Worm (Caenorhabditis elegans) whole organism, dauer: ENCODE measurements around the gene dsl-3.
"Not testable (repeated sequence)": the region's sequence is repeated elsewhere in the genome, so short reads cannot be mapped to it uniquely, and the experiment has no call there.

Experiments
- unc-62 ChIP-seq: sonication (generic microtip); optimal IDR thresholded peaks from 2 replicates; lab custom pipeline; 2017; ENCODE audit warnings: missing biosample characterization, missing genetic modification reagents, missing genetic modification characterization

dsl-3 gene

DNA sequence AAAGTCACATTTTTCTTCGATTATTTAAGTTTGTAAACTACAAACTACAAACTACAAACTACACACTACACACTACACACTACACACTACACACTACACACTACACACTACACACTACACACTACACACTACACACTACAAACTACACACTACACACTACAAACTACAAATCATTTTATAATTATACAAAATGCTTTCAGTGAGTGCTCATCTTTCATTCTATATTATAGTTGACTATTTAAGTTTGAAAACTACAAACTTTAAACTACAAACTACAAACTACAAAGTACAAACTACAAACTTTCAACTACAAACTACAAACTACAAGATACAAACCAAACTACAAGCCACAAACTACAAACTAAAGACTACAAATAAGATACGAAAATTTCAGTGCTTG is 14.4 kb downstream of the dsl-3 start:
- TF ChIP-seq unc-62 (GFP tag; lab: Kevin White, UChicago): no peak

DNA sequence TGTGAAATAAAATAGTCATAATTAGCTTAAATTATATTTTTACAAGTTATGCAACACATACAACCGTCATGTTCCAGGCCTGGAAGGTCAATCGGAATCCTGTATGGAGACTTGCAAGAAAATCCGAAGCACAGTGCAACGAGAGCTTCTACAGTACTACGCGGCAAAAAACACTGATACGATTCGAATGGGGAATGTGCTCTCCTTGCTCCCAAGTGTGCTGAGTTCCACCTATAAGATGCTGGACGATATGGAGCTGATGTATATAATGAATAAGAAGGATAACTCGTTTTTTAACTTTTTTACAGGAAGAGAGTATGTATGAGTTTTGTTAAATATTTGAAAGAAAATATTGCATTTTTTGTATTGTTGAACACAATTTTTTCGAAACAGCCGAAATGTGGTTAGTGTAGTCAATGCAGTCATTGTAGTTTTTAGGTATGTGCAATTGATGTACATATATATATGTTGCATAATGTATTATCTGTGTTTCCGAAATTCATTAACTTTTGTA is 16.3 kb downstream of the dsl-3 start, which contains the start of gene nhr-146:
Gene nhr-146 (plus strand): TSS at position 464 of the 514 bp plus-strand sequence.
- no peak for TF ChIP-seq unc-62 (GFP tag; lab: Kevin White, UChicago)

ce11 chrIV:1628281-1628680 is 18.2 kb downstream of the dsl-3 start:
- no peak for TF ChIP-seq unc-62 (GFP tag; lab: Kevin White, UChicago)

ce11 chrIV:1628730-1629129 is 18.7 kb downstream of the dsl-3 start:
- no peak for TF ChIP-seq unc-62 (GFP tag; lab: Kevin White, UChicago)

DNA sequence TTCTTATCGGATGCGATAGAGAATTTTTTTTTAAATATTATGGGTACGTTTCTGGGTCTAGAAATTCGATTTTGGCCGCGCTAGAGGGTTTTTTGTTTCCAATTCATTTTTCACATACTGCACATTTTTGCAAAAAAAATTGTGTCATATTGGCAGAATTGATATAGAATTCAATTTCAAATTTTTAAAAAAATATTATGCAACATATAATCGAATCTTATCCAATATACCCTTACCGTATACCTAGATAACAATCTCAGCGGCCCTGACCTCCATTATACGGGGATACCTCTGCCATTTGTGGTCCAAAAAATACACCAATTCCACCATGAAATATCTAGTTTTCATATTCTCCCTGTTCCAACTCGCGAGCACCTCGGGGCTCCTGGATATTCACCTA is 21.6 kb downstream of the dsl-3 start, which contains the start of gene cpg-24:
Gene cpg-24 (plus strand): TSS at position 301 of the 400 bp plus-strand sequence.
- no peak for TF ChIP-seq unc-62 (GFP tag; lab: Kevin White, UChicago)

- TF ChIP-seq unc-62 (GFP tag; lab: Kevin White, UChicago): no peak
Observed at ce11 chrIV:1632593-1632992, 22.5 kb downstream of the dsl-3 start.

DNA sequence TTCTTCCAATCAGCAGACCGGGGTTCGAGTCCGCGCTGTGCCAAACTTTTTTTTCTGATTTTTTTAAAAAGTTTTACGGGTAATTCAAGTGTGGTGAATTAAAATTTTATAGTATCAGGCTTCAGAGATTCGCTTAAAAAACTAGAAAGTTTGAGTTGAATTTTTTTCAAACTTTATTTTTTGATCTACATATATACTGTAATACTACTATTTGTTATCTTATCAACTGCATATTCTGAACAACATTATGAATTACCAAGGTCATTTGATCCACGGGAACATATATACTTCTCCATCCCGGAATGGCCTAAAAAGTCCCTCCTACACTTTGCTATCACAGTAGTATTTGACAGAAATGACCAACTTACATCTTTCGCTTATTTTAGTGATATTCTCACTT is 23.4 kb downstream of the dsl-3 start, which contains the start of gene Y41D4B.6:
Gene Y41D4B.6 (plus strand): TSS at position 301 of the 400 bp plus-strand sequence.
- no peak for TF ChIP-seq unc-62 (GFP tag; lab: Kevin White, UChicago)

- no peak for TF ChIP-seq unc-62 (GFP tag; lab: Kevin White, UChicago)
Observed at ce11 chrIV:1637333-1637732, 27.3 kb downstream of the dsl-3 start.

DNA sequence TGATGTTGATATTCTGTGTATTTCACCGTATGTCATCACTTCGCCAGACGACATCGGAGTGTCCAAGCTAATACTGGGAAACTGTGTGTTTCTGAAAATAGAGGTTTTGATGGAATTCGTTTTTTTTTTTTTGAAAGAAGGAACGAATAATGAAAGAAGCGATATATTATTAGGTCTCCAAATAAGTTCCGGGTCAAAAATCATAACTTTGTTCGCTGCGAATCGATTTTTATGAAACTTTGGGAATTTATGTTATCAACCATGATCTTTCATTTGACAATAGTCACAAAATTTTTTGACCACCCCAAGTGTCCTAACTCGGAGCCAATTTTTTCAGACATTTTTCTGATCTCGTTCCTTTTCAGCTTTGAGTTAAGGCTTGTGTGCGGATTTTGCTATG is 35.1 kb downstream of the dsl-3 start, which contains the start of gene nhr-274:
Gene nhr-274 (minus strand): TSS at position 101 of the 400 bp plus-strand sequence.
- not testable (repeated sequence) for TF ChIP-seq unc-62 (GFP tag; lab: Kevin White, UChicago)

DNA sequence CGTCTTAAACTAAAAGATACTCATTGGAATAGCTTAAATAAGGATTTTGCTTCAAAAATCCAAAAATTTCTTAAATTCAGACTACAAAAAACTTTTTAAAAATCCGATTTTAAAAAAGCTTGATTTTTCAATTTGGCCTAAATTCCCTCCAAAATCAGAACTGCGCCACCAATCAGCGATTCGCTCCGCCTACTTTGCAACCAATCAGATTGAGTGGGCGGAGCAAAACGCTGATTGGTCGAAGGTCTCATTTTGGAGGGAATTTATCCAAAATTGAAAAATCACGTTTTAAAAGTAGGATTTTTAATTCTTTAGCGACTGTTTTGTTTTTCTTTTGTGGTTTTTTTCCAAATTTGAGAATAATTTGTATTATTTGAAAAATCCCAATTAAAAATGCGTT is 39.3 kb downstream of the dsl-3 start:
- TF ChIP-seq unc-62 (GFP tag; lab: Kevin White, UChicago): no peak

DNA sequence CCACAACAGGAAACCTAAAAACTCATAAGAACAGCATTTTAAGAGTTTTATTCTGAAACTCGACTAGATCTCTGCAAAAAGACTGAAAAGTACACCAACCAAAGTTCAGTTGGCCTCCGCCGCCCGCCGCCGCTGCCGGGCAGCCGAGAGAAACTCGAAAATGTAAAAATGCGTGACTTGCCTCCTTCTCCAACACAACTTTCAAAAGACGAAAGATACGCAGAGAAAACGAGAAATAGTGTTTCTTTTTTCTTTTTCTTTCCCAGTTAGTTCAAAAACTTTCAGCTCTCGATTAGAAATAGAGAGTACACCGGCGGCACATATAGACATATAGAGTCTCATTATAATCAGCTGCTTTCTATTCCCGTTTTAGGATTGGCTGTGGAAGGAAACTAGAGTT is 39.7 kb downstream of the dsl-3 start:
- TF ChIP-seq unc-62 (GFP tag; lab: Kevin White, UChicago): no peak

ce11 chrIV:1655312-1655711 is 45.2 kb downstream of the dsl-3 start:
- no peak for TF ChIP-seq unc-62 (GFP tag; lab: Kevin White, UChicago)

DNA sequence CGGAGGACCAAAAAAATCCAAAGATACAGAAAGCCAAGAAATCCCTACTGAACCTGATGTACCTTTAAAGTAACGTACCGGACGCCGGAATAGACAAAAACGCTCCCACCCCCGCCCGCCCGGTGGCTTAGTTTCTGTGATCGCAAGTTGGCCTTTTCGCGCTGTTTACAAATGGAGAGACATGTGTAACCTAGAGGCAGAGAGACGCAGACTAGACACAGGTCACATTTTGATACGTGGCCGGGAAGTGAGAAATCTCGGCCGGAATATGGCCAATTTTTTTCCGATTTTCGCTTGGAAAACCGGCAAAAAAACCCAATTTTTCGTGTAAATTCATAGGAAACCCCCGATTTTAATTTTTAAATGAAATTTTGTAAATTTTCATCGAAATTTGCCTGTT is 47.0 kb downstream of the dsl-3 start:
- TF ChIP-seq unc-62 (GFP tag; lab: Kevin White, UChicago): no peak

DNA sequence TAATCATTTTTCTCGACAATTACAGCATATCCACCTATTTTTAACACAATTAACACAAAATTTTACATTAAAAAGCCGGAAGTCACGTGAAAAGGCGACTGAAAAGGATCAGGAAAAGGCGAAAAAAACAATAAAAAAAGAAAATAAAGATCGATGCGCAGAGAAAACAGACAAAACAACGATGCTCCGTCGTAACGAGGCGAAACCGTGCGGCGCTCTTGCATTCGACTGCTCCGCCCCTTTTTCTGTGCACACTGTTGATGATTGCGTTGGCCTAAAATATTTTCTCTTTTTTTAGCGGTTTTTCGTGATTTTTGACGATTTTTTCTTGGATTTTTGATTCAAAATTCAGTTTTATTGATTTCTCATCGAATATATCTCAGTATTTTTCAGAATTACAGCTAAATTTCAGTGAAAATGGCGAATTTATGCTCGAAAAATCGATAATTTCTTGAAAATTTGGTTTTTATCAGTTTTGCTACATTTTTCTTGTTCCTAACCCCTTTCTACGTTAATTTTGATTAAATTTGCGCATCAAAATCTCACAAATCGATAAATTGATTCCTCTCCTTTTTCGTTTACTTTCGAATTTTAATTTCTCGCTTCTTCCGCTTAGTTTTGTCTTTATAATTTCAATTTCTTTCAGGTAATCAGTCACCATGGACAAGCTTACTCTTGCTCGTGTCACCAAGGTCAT is 49.1 kb downstream of the dsl-3 start, which contains the start of gene rps-28:
Gene rps-28 (plus strand): TSS at position 647 of the 697 bp plus-strand sequence.
- no peak for TF ChIP-seq unc-62 (GFP tag; lab: Kevin White, UChicago)

DNA sequence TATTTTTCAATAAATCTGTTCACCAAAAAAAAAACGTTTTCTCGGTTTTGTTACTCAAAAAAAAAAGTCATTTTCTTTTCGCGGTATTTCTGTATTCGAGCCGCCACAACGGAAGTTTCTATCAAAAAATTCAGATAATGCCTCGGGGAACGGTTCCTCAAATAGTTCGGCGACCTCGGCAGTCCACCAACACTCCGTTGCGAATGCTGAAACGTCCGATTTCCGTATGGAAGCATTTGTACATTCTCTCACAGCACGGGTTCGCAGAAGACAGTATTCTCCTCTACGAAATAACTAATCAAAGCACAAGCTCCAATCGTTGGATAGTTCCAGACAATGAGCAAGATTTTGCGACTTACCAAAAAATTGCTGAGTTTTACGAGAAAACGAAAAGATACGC is 49.9 kb downstream of the dsl-3 start, which contains the start of gene Y41D4B.4:
Gene Y41D4B.4 (plus strand): TSS at position 133 of the 400 bp plus-strand sequence.
- no peak for TF ChIP-seq unc-62 (GFP tag; lab: Kevin White, UChicago)

ce11 chrIV:1660735-1661134 is 50.7 kb downstream of the dsl-3 start:
- no peak for TF ChIP-seq unc-62 (GFP tag; lab: Kevin White, UChicago)
